Worm (Caenorhabditis elegans) whole organism, mixed stage, embryonic: ENCODE data around the gene C17F4.12.
"Not testable (repeated sequence)": the region's sequence is repeated elsewhere in the genome, so short reads cannot be mapped to it uniquely, and the experiment has no call there.

Experiments
- M03D4.4 ChIP-seq: sonication (generic microtip); optimal IDR thresholded peaks from 2 replicates; lab custom pipeline; 2017; ENCODE audit warnings: mild to moderate bottlenecking, missing genetic modification characterization, missing compliant biosample characterization
- bed-3 ChIP-seq: fragments of 200-800 bp; sonication (Bioruptor generic); optimal IDR thresholded peaks from 3 replicates; lab custom pipeline; 2018; ENCODE audit warnings: mild to moderate bottlenecking, missing genetic modification characterization, moderate library complexity, missing compliant biosample characterization
- blmp-1 ChIP-seq: fragments of 150-350 bp; optimal IDR thresholded peaks from 2 replicates; lab custom pipeline; 2014; ENCODE audit warnings: missing biosample characterization, missing genetic modification characterization
- ceh-39 ChIP-seq: fragments of 150-350 bp; optimal IDR thresholded peaks from 2 replicates; lab custom pipeline; 2014; ENCODE audit warnings: missing biosample characterization, missing genetic modification characterization
- ceh-43 ChIP-seq: fragments of 200-800 bp; sonication (Bioruptor generic); optimal IDR thresholded peaks from 2 replicates; lab custom pipeline; 2018; ENCODE audit warnings: mild to moderate bottlenecking, missing genetic modification characterization, moderate library complexity, missing compliant biosample characterization
- ceh-83 ChIP-seq: fragments of 200-800 bp; sonication (Bioruptor generic); optimal IDR thresholded peaks from 2 replicates; lab custom pipeline; 2018; ENCODE audit warnings: mild to moderate bottlenecking, missing genetic modification characterization, missing compliant biosample characterization
- ces-1 ChIP-seq: fragments of 150-350 bp; optimal IDR thresholded peaks from 2 replicates; lab custom pipeline; 2014; ENCODE audit warnings: missing biosample characterization, missing genetic modification reagents, missing genetic modification characterization
- cnd-1 ChIP-seq: fragments of 200-800 bp; sonication (Bioruptor generic); optimal IDR thresholded peaks from 2 replicates; lab custom pipeline; 2018; ENCODE audit warnings: mild to moderate bottlenecking, missing genetic modification characterization, missing compliant biosample characterization
- drap-1 ChIP-seq: fragments of 200-800 bp; sonication (Bioruptor generic); optimal IDR thresholded peaks from 3 replicates; lab custom pipeline; 2018; ENCODE audit warnings: mild to moderate bottlenecking, missing genetic modification characterization, missing compliant biosample characterization
- elt-1 ChIP-seq: sonication (generic microtip); optimal IDR thresholded peaks from 2 replicates; lab custom pipeline; 2017; ENCODE audit warnings: missing genetic modification characterization, mild to moderate bottlenecking, missing compliant biosample characterization, antibody characterized with exemption, moderate library complexity, borderline replicate concordance; ENCODE audit not compliant: insufficient read depth
- elt-3 ChIP-seq: fragments of 150-350 bp; optimal IDR thresholded peaks from 2 replicates; lab custom pipeline; 2014; ENCODE audit warnings: missing biosample characterization, missing genetic modification characterization
- flh-1 ChIP-seq: fragments of 200-800 bp; sonication (Bioruptor generic); optimal IDR thresholded peaks from 2 replicates; lab custom pipeline; 2018; ENCODE audit warnings: mild to moderate bottlenecking, missing genetic modification characterization, moderate library complexity, missing compliant biosample characterization
- hlh-1 ChIP-seq: fragments of 150-350 bp; optimal IDR thresholded peaks from 2 replicates; lab custom pipeline; 2014; ENCODE audit warnings: missing biosample characterization, missing genetic modification reagents, missing genetic modification characterization
- lin-13 ChIP-seq: fragments of 150-350 bp; optimal IDR thresholded peaks from 2 replicates; lab custom pipeline; 2014; ENCODE audit warnings: missing biosample characterization, missing genetic modification characterization
- lin-32 ChIP-seq: fragments of 200-800 bp; sonication (Bioruptor generic); optimal IDR thresholded peaks from 2 replicates; lab custom pipeline; 2018; ENCODE audit warnings: mild to moderate bottlenecking, missing genetic modification characterization, missing compliant biosample characterization
- lsy-2 ChIP-seq: fragments of 150-350 bp; optimal IDR thresholded peaks from 2 replicates; lab custom pipeline; 2014; ENCODE audit warnings: missing biosample characterization, missing genetic modification characterization
- mab-5 ChIP-seq: fragments of 150-350 bp; optimal IDR thresholded peaks from 2 replicates; lab custom pipeline; 2014; ENCODE audit warnings: missing biosample characterization, missing genetic modification characterization
- mep-1 ChIP-seq: fragments of 150-350 bp; optimal IDR thresholded peaks from 2 replicates; lab custom pipeline; 2017; ENCODE audit warnings: missing biosample characterization, missing genetic modification reagents, missing genetic modification characterization, inconsistent platforms
- mls-2 ChIP-seq: sonication (generic microtip); optimal IDR thresholded peaks from 2 replicates; lab custom pipeline; 2016; ENCODE audit warnings: mild to moderate bottlenecking, missing genetic modification characterization, moderate library complexity, missing compliant biosample characterization
- nhr-12 ChIP-seq: fragments of 150-350 bp; optimal IDR thresholded peaks from 2 replicates; lab custom pipeline; 2014; ENCODE audit warnings: missing biosample characterization, missing genetic modification characterization
- nhr-2 ChIP-seq: fragments of 150-350 bp; optimal IDR thresholded peaks from 2 replicates; lab custom pipeline; 2014; ENCODE audit warnings: missing biosample characterization, missing genetic modification characterization
- nhr-237 ChIP-seq: fragments of 150-350 bp; optimal IDR thresholded peaks from 2 replicates; lab custom pipeline; 2014; ENCODE audit warnings: missing biosample characterization, missing genetic modification characterization
- nhr-28 ChIP-seq: fragments of 150-350 bp; optimal IDR thresholded peaks from 2 replicates; lab custom pipeline; 2014; ENCODE audit warnings: missing biosample characterization, missing genetic modification characterization
- pha-4 ChIP-seq: fragments of 150-350 bp; optimal IDR thresholded peaks from 2 replicates; lab custom pipeline; 2018; ENCODE audit warnings: missing biosample characterization, missing genetic modification reagents, missing genetic modification characterization
- sem-2 ChIP-seq: fragments of 200-800 bp; sonication (Bioruptor generic); optimal IDR thresholded peaks from 2 replicates; lab custom pipeline; 2018; ENCODE audit warnings: mild to moderate bottlenecking, missing genetic modification characterization, missing compliant biosample characterization
- snpc-4 ChIP-seq: fragments of 150-350 bp; optimal IDR thresholded peaks from 2 replicates; lab custom pipeline; 2014; ENCODE audit warnings: missing biosample characterization, missing genetic modification characterization
- sptf-1 ChIP-seq: sonication (generic microtip); optimal IDR thresholded peaks from 2 replicates; lab custom pipeline; 2017; ENCODE audit warnings: mild to moderate bottlenecking, missing genetic modification characterization, moderate library complexity, missing compliant biosample characterization
- tbx-8 ChIP-seq: fragments of 200-800 bp; sonication (Bioruptor generic); optimal IDR thresholded peaks from 2 replicates; lab custom pipeline; 2018; ENCODE audit warnings: mild to moderate bottlenecking, missing genetic modification characterization, moderate library complexity, missing compliant biosample characterization
- unc-120 ChIP-seq: sonication (generic microtip); optimal IDR thresholded peaks from 2 replicates; lab custom pipeline; 2017; ENCODE audit warnings: missing genetic modification characterization, missing compliant biosample characterization; ENCODE audit not compliant: poor library complexity, severe bottlenecking
- unc-39 ChIP-seq: fragments of 150-350 bp; optimal IDR thresholded peaks from 2 replicates; lab custom pipeline; 2014; ENCODE audit warnings: missing biosample characterization, missing genetic modification characterization
- unc-62 ChIP-seq: fragments of 150-350 bp; optimal IDR thresholded peaks from 2 replicates; lab custom pipeline; 2014; ENCODE audit warnings: missing biosample characterization, missing genetic modification reagents, missing genetic modification characterization
- zip-8 ChIP-seq: fragments of 150-350 bp; optimal IDR thresholded peaks from 2 replicates; lab custom pipeline; 2014; ENCODE audit warnings: missing biosample characterization, missing genetic modification characterization
- ztf-11 ChIP-seq: fragments of 150-350 bp; optimal IDR thresholded peaks from 2 replicates; lab custom pipeline; 2014; ENCODE audit warnings: missing biosample characterization, missing genetic modification characterization

The C17F4.12 gene

DNA sequence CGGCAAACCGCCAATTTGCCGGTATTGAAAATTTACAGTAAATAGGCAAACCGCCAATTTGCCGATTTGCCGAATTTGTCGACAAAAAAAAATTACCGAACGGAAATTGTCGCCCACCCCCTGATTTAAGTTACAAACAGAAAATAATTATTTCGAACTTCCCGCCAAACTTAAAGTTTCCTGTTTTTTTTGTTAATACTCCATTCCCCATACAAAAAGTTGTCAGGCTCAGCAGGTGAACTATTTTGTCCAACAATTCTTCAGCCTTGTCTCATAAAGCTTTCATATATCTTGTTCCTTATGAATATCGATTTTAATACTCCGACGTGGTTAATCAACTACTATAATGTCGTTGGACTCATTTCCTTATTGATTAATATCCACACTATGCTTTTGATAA lies 40.6 kb downstream of the C17F4.12 start, which contains the start of gene sri-50:
Gene sri-50, plus strand, starts transcription at position 301 of the 400 bp plus-strand sequence.
- TF ChIP-seq ces-1 (GFP tag; lab: Kevin White, UChicago) (no peak), M03D4.4 (tag; lab: Kevin White, UChicago) (no peak), lin-13 (tag; lab: Kevin White, UChicago) (no peak), lin-32 (GFP tag; lab: Kevin White, UChicago) (no peak), zip-8 (tag; lab: Kevin White, UChicago) (no peak), blmp-1 (tag; lab: Kevin White, UChicago) (no peak), nhr-28 (tag; lab: Kevin White, UChicago) (no peak), cnd-1 (tag; lab: Kevin White, UChicago) (no peak), elt-1 (tag; lab: Kevin White, UChicago) (no peak), ceh-83 (no peak), drap-1 (no peak), sptf-1 (tag; lab: Kevin White, UChicago) (no peak), nhr-237 (no peak), unc-120 (tag; lab: Kevin White, UChicago) (no peak)

DNA sequence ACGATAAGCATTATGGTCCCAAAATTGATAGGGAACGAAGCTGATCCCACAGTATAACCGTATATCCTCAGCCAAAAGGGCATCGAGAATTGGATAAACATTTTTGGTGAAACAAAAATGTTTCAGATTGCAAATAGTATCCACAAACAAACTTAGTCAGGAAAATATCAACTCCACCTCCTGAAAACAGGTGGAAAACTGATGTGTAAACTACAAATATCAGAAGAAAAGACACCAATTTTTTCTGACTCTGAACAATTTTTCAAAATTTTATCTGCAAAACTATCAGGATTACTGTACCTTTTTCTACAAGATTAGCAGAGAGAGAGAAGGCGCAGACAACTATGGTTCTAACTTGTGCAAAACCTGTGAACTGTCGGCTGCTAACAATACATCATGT lies 41.5 kb downstream of the C17F4.12 start, which contains the start of gene sri-53:
Gene sri-53, minus strand, starts transcription at position 101 of the 400 bp plus-strand sequence.
- TF ChIP-seq mab-5 (no peak), nhr-12 (no peak), elt-3 (tag; lab: Kevin White, UChicago) (no peak), ceh-43 (GFP tag; lab: Kevin White, UChicago) (no peak), nhr-237 (no peak), unc-120 (tag; lab: Kevin White, UChicago) (no peak), lin-13 (tag; lab: Kevin White, UChicago) (no peak), blmp-1 (tag; lab: Kevin White, UChicago) (no peak), pha-4 (tag; lab: Kevin White, UChicago) (no peak), mls-2 (tag; lab: Kevin White, UChicago) (no peak), sem-2 (no peak), mep-1 (tag; lab: Kevin White, UChicago) (no peak), flh-1 (GFP tag; lab: Kevin White, UChicago) (no peak), ceh-39 (tag; lab: Kevin White, UChicago) (no peak), snpc-4 (tag; lab: Kevin White, UChicago) (no peak), nhr-2 (no peak)

ce11 chrII:3201242-3201641 lies 42.7 kb downstream of the C17F4.12 start, which contains the start of gene sri-48:
sri-48 (minus strand) TSS chrII:3201342.
- TF ChIP-seq unc-62; tbx-8; elt-1 (tag; lab: Kevin White, UChicago): not testable (repeated sequence)

DNA sequence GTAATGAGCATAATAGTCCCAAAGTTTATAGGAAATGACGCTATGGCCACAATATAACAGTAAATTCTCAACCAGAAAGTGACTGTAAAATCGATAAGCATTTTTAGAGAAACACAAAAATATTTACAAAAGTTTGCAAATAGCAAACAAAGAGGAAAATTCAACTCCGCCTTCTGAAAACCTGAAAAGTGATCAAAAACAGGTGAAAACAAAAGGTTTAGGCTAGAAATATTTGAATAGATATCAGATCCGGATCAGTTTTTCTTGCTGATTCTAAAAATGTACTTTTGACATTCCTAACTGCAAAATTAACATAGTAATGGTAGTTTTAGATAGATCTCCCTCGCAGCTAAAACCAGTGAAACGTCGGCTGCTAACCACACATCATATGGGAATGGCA lies 45.0 kb downstream of the C17F4.12 start, which contains the start of gene sri-51:
Gene sri-51, minus strand, starts transcription at position 101 of the 400 bp plus-strand sequence.
- no peak for TF ChIP-seq nhr-2
- no peak for TF ChIP-seq hlh-1 (tag; lab: Kevin White, UChicago)
- no peak for TF ChIP-seq M03D4.4 (tag; lab: Kevin White, UChicago)
- no peak for TF ChIP-seq tbx-8
- no peak for TF ChIP-seq lsy-2 (tag; lab: Kevin White, UChicago)
- TF ChIP-seq sem-2: no peak
- no peak for TF ChIP-seq ceh-43 (GFP tag; lab: Kevin White, UChicago)
- TF ChIP-seq nhr-237: no peak
- no peak for TF ChIP-seq bed-3 (GFP tag; lab: Kevin White, UChicago)
- no peak for TF ChIP-seq mab-5
- TF ChIP-seq nhr-12: no peak

DNA sequence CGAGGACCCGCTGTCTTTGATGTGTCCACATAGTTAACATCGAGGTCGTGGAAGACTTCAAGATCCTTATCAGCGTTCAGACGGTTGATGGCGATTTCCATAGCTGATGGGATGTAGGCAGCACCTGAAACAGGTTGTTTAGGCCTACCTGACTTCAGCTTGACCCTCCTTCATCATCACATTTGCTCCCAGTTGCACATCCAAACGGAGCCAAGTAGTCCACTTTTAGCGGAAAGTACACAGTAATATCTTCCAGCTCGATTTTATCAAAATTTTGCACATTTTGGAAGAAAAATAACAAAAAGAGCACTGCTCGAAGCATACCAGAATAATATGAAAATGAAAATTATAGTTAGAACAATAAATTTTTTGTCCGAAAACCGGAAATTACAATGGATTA lies 47.0 kb downstream of the C17F4.12 start, which contains the start of gene gcy-15:
Gene gcy-15, minus strand, starts transcription at position 101 of the 400 bp plus-strand sequence.
- TF ChIP-seq elt-3 (tag; lab: Kevin White, UChicago) (no peak), ceh-39 (tag; lab: Kevin White, UChicago) (no peak), nhr-28 (tag; lab: Kevin White, UChicago) (no peak), bed-3 (GFP tag; lab: Kevin White, UChicago) (no peak), flh-1 (GFP tag; lab: Kevin White, UChicago) (no peak), tbx-8 (no peak), lsy-2 (tag; lab: Kevin White, UChicago) (no peak), sptf-1 (tag; lab: Kevin White, UChicago) (no peak), ceh-83 (no peak), unc-120 (tag; lab: Kevin White, UChicago) (no peak), hlh-1 (tag; lab: Kevin White, UChicago) (no peak), lin-13 (tag; lab: Kevin White, UChicago) (no peak), ztf-11 (tag; lab: Kevin White, UChicago) (no peak), sem-2 (no peak), nhr-237 (no peak), zip-8 (tag; lab: Kevin White, UChicago) (no peak), unc-39 (tag; lab: Kevin White, UChicago) (no peak), nhr-12 (no peak)
